Fruit fly (Drosophila melanogaster) whole organism, embryonic: ENCODE data around the gene Psn.

Source experiments
- CG10274 ChIP-seq: fragments of 200-800 bp; sonication (Bioruptor generic); optimal IDR thresholded peaks from 3 replicates; lab custom pipeline; 2017; ENCODE audit warnings: missing biosample characterization, mild to moderate bottlenecking, missing genetic modification characterization
- CG11247 ChIP-seq: fragments of 200-800 bp; sonication (Bioruptor generic); IDR thresholded peaks from 2 replicates; pipeline ENCODE4 v1.3.6; 2022; ENCODE audit warnings: missing biosample characterization, missing genetic modification characterization
- CG11504 ChIP-seq: fragments of 200-800 bp; sonication (Bioruptor generic); optimal IDR thresholded peaks from 3 replicates; lab custom pipeline; 2019; ENCODE audit warnings: missing biosample characterization, mild to moderate bottlenecking, missing genetic modification characterization, moderate library complexity
- CG12391 ChIP-seq: fragments of 200-800 bp; sonication (Bioruptor generic); optimal IDR thresholded peaks from 3 replicates; lab custom pipeline; 2018; ENCODE audit warnings: missing biosample characterization, mild to moderate bottlenecking, missing genetic modification characterization, moderate library complexity
- CG12659 ChIP-seq: fragments of 200-800 bp; sonication (Bioruptor generic); optimal IDR thresholded peaks from 3 replicates; lab custom pipeline; 2017; ENCODE audit warnings: mild to moderate bottlenecking, missing biosample characterization, missing genetic modification reagents, missing genetic modification characterization
- CG13894 ChIP-seq: fragments of 200-800 bp; sonication (Bioruptor generic); optimal IDR thresholded peaks from 3 replicates; lab custom pipeline; 2018; ENCODE audit warnings: missing biosample characterization, mild to moderate bottlenecking, missing genetic modification characterization, moderate library complexity
- CG14441 ChIP-seq: fragments of 200-800 bp; sonication (Bioruptor generic); IDR thresholded peaks from 2 replicates; pipeline ENCODE4 v1.3.6; 2022; ENCODE audit warnings: missing biosample characterization, missing genetic modification characterization
- CG15073 ChIP-seq: fragments of 200-800 bp; sonication (Bioruptor generic); optimal IDR thresholded peaks from 2 replicates; lab custom pipeline; 2016; ENCODE audit warnings: missing biosample characterization, missing genetic modification characterization
- CG15479 ChIP-seq: fragments of 200-800 bp; sonication (Bioruptor generic); optimal IDR thresholded peaks from 3 replicates; lab custom pipeline; 2019; ENCODE audit warnings: missing biosample characterization, mild to moderate bottlenecking, missing genetic modification characterization, moderate library complexity
- CG17328 ChIP-seq: fragments of 200-800 bp; sonication (Bioruptor generic); IDR thresholded peaks from 2 replicates; pipeline ENCODE4 v1.3.6; 2022; ENCODE audit warnings: missing biosample characterization, missing genetic modification characterization
- CG17802 ChIP-seq: fragments of 200-800 bp; sonication (Bioruptor generic); optimal IDR thresholded peaks from 2 replicates; lab custom pipeline; 2018; ENCODE audit warnings: missing biosample characterization, mild to moderate bottlenecking, missing genetic modification characterization, moderate library complexity
- CG18011 ChIP-seq: fragments of 200-800 bp; sonication (Bioruptor generic); optimal IDR thresholded peaks from 2 replicates; lab custom pipeline; 2017; ENCODE audit warnings: missing biosample characterization, missing genetic modification characterization, mild to moderate bottlenecking, moderate library complexity, missing genotype
- CG32767 ChIP-seq: fragments of 200-800 bp; sonication (Bioruptor generic); IDR thresholded peaks from 2 replicates; pipeline ENCODE4 v1.3.6; 2022; ENCODE audit warnings: missing biosample characterization, missing genetic modification characterization
- CG33557 ChIP-seq: fragments of 200-800 bp; sonication (Bioruptor generic); optimal IDR thresholded peaks from 2 replicates; lab custom pipeline; 2019; ENCODE audit warnings: missing biosample characterization, mild to moderate bottlenecking, missing genetic modification characterization, moderate library complexity
- CG34224 ChIP-seq: fragments of 200-800 bp; sonication (Bioruptor generic); IDR thresholded peaks from 3 replicates; pipeline ENCODE4 v1.3.6; 2022; ENCODE audit warnings: missing biosample characterization, missing genetic modification characterization; ENCODE audit not compliant: partially characterized antibody
- CG4328 ChIP-seq: fragments of 200-800 bp; sonication (Bioruptor generic); optimal IDR thresholded peaks from 3 replicates; lab custom pipeline; 2017; ENCODE audit warnings: missing biosample characterization, missing genetic modification reagents, missing genetic modification characterization
- CG6654 ChIP-seq: fragments of 200-800 bp; sonication (Bioruptor generic); optimal IDR thresholded peaks from 2 replicates; lab custom pipeline; 2017; ENCODE audit warnings: missing biosample characterization, mild to moderate bottlenecking, missing genetic modification characterization
- CG7372 ChIP-seq: fragments of 200-800 bp; sonication (Bioruptor generic); IDR thresholded peaks from 2 replicates; pipeline ENCODE4 v1.3.6; 2022; ENCODE audit warnings: missing biosample characterization, missing genetic modification characterization
- CG7987 ChIP-seq: fragments of 200-800 bp; sonication (Bioruptor generic); optimal IDR thresholded peaks from 2 replicates; lab custom pipeline; 2018; ENCODE audit warnings: missing biosample characterization, mild to moderate bottlenecking, missing genetic modification characterization, moderate library complexity
- CG9437 ChIP-seq: fragments of 200-800 bp; sonication (Bioruptor generic); optimal IDR thresholded peaks from 2 replicates; lab custom pipeline; 2018; ENCODE audit warnings: missing biosample characterization, mild to moderate bottlenecking, missing genetic modification characterization
- CoRest ChIP-seq: fragments of 200-800 bp; sonication (Bioruptor generic); optimal IDR thresholded peaks from 3 replicates; lab custom pipeline; 2018; ENCODE audit warnings: missing biosample characterization, mild to moderate bottlenecking, missing genetic modification characterization, moderate library complexity
- D19A ChIP-seq: fragments of 200-800 bp; optimal IDR thresholded peaks from 3 replicates; lab custom pipeline; 2019; ENCODE audit warnings: missing biosample characterization, mild to moderate bottlenecking, missing genetic modification characterization, moderate library complexity
- Fer1 ChIP-seq: fragments of 200-800 bp; sonication (Bioruptor generic); optimal IDR thresholded peaks from 2 replicates; lab custom pipeline; 2017; ENCODE audit warnings: missing biosample characterization, mild to moderate bottlenecking, missing genetic modification characterization
- Fer3 ChIP-seq: fragments of 200-800 bp; sonication (Bioruptor generic); optimal IDR thresholded peaks from 2 replicates; lab custom pipeline; 2018; ENCODE audit warnings: missing biosample characterization, mild to moderate bottlenecking, missing genetic modification characterization, moderate library complexity
- Hey ChIP-seq: fragments of 200-800 bp; sonication (Bioruptor generic); optimal IDR thresholded peaks from 3 replicates; lab custom pipeline; 2018; ENCODE audit warnings: missing biosample characterization, mild to moderate bottlenecking, missing genetic modification characterization
- Hsf ChIP-seq: fragments of 200-800 bp; sonication (Bioruptor generic); optimal IDR thresholded peaks from 3 replicates; lab custom pipeline; 2016; ENCODE audit warnings: missing biosample characterization, missing genetic modification characterization
- Jarid2 ChIP-seq: fragments of 200-800 bp; sonication (Bioruptor generic); optimal IDR thresholded peaks from 3 replicates; lab custom pipeline; 2017; ENCODE audit warnings: mild to moderate bottlenecking, missing biosample characterization, missing genetic modification reagents, missing genetic modification characterization
- PHDP ChIP-seq: fragments of 200-800 bp; sonication (Bioruptor generic); optimal IDR thresholded peaks from 3 replicates; lab custom pipeline; 2018; ENCODE audit warnings: missing biosample characterization, mild to moderate bottlenecking, missing genetic modification characterization, moderate library complexity
- Sox100B ChIP-seq: fragments of 200-800 bp; sonication (Bioruptor generic); optimal IDR thresholded peaks from 3 replicates; lab custom pipeline; 2018; ENCODE audit warnings: missing biosample characterization, mild to moderate bottlenecking, missing genetic modification characterization
- Tbp ChIP-seq: fragments of >200 bp; optimal IDR thresholded peaks from 2 replicates; lab custom pipeline; 2018; ENCODE audit warnings: missing biosample characterization, missing genetic modification characterization
- amos ChIP-seq: fragments of 200-800 bp; sonication (Bioruptor generic); IDR thresholded peaks from 2 replicates; pipeline ENCODE4 v1.3.6; 2022; ENCODE audit warnings: missing biosample characterization, missing genetic modification characterization; ENCODE audit not compliant: partially characterized antibody
- ara ChIP-seq: fragments of 200-800 bp; sonication (Bioruptor generic); IDR thresholded peaks from 2 replicates; pipeline ENCODE4 v1.3.6; 2022; ENCODE audit warnings: missing biosample characterization, missing genetic modification characterization
- az2 ChIP-seq: fragments of 200-800 bp; sonication (Bioruptor generic); optimal IDR thresholded peaks from 3 replicates; lab custom pipeline; 2016; ENCODE audit warnings: missing biosample characterization, missing genetic modification characterization
- bowl ChIP-seq: fragments of 200-800 bp; sonication (Bioruptor generic); IDR thresholded peaks from 2 replicates; pipeline ENCODE4 v1.3.6; 2022; ENCODE audit warnings: missing biosample characterization, missing genetic modification characterization
- br ChIP-seq: fragments of >200 bp; optimal IDR thresholded peaks from 2 replicates; lab custom pipeline; 2017
- dmrt11E ChIP-seq: fragments of 200-800 bp; sonication (Bioruptor generic); optimal IDR thresholded peaks from 3 replicates; lab custom pipeline; 2018; ENCODE audit warnings: missing biosample characterization, mild to moderate bottlenecking, missing genetic modification characterization, moderate library complexity
- dmrt99B ChIP-seq: fragments of 200-800 bp; sonication (Bioruptor generic); optimal IDR thresholded peaks from 2 replicates; lab custom pipeline; 2018; ENCODE audit warnings: missing biosample characterization, mild to moderate bottlenecking, missing genetic modification characterization, moderate library complexity
- eve ChIP-seq, 2 experiments: fragments of >200 bp; optimal IDR thresholded peaks; 2 replicates each; lab custom pipeline; 2017; ENCODE audit warnings: missing biosample characterization in 2 of 2, missing genetic modification characterization in 2 of 2
- gce ChIP-seq: fragments of 200-800 bp; sonication (Bioruptor generic); IDR thresholded peaks from 3 replicates; pipeline ENCODE4 v1.3.6; 2022; ENCODE audit warnings: missing biosample characterization, missing genetic modification characterization
- gcm ChIP-seq: fragments of 200-800 bp; sonication (Bioruptor generic); optimal IDR thresholded peaks from 2 replicates; lab custom pipeline; 2019; ENCODE audit warnings: missing biosample characterization, mild to moderate bottlenecking, missing genetic modification characterization, moderate library complexity
- h ChIP-seq: fragments of >200 bp; optimal IDR thresholded peaks from 2 replicates; lab custom pipeline; 2017
- knrl ChIP-seq: fragments of 200-800 bp; sonication (Bioruptor generic); IDR thresholded peaks from 3 replicates; pipeline ENCODE4 v1.3.6; 2022; ENCODE audit warnings: missing biosample characterization, missing genetic modification characterization; ENCODE audit not compliant: partially characterized antibody
- nerfin-2 ChIP-seq: fragments of 200-800 bp; sonication (Bioruptor generic); IDR thresholded peaks from 2 replicates; pipeline ENCODE4 v1.3.6; 2022; ENCODE audit warnings: missing biosample characterization, missing genetic modification characterization; ENCODE audit not compliant: partially characterized antibody
- nom ChIP-seq: fragments of 200-800 bp; sonication (Bioruptor generic); optimal IDR thresholded peaks from 2 replicates; lab custom pipeline; 2017; ENCODE audit warnings: missing biosample characterization, missing genetic modification characterization, mild to moderate bottlenecking, moderate library complexity, missing genetic modification reagents
- pros ChIP-seq: fragments of 200-800 bp; sonication (Bioruptor generic); optimal IDR thresholded peaks from 3 replicates; lab custom pipeline; 2019; ENCODE audit warnings: missing biosample characterization, mild to moderate bottlenecking, missing genetic modification characterization, moderate library complexity
- ro ChIP-seq: fragments of 200-800 bp; sonication (Bioruptor generic); IDR thresholded peaks from 2 replicates; pipeline ENCODE4 v1.3.6; 2022; ENCODE audit warnings: missing biosample characterization, missing genetic modification characterization
- run ChIP-seq: fragments of 200-800 bp; sonication (Bioruptor generic); optimal IDR thresholded peaks from 3 replicates; lab custom pipeline; 2018; ENCODE audit warnings: missing biosample characterization, mild to moderate bottlenecking, missing genetic modification characterization
- sisA ChIP-seq: fragments of 200-800 bp; sonication (Bioruptor generic); IDR thresholded peaks from 2 replicates; pipeline ENCODE4 v1.3.6; 2022; ENCODE audit warnings: missing biosample characterization, missing genetic modification characterization
- zen ChIP-seq: fragments of 200-800 bp; sonication (Bioruptor generic); optimal IDR thresholded peaks from 3 replicates; lab custom pipeline; 2018; ENCODE audit warnings: missing biosample characterization, mild to moderate bottlenecking, missing genetic modification characterization, moderate library complexity

Gene Psn

dm6 chr3L:20395257-20395909 lies 36.9 kb upstream of the Psn start (continued):
- TF ChIP-seq Sox100B (GFP tag; lab: Kevin White, UChicago) (peak; percentile 13), nerfin-2 (no peak), CG12391 (tag; lab: Kevin White, UChicago) (peak; percentile 38), CG34224 (GFP tag; lab: Robert Waterston, UW) (peak; percentile 42; the same call in 2 of the 3 replicates), gce (GFP tag; lab: Robert Waterston, UW) (no peak; the same call in 2 of the 3 replicates), CG17802 (no peak), gcm (no peak), CG9437 (no peak), Fer1 (peak; percentile 69), pros (GFP tag; lab: Kevin White, UChicago) (no peak), eve (GFP tag; optimal IDR thresholded peaks at IDR 0.05; lab: Kevin White, UChicago) (no peak), CG11247 (GFP tag; lab: Robert Waterston, UW) (no peak), CG15479 (GFP tag; lab: Kevin White, UChicago) (no peak), Tbp (GFP tag; lab: Kevin White, UChicago) (no peak), D19A (peak; percentile 63), sisA (GFP tag; lab: Robert Waterston, UW) (0 out of 2 replicates have a peak, but pooled peaks have one; percentile 15), CG12659 (GFP tag; lab: Kevin White, UChicago) (peak; percentile 57), Fer3 (tag; lab: Kevin White, UChicago) (peak; percentile 31), Hey (peak; percentile 40), az2 (no peak), bowl (GFP tag; lab: Robert Waterston, UW) (no peak), run (tag; lab: Kevin White, UChicago) (no peak), dmrt99B (tag; lab: Kevin White, UChicago) (peak; percentile 31), CG13894 (peak; percentile 100), CG33557 (GFP tag; lab: Kevin White, UChicago) (no peak), ara (no peak), CG15073 (GFP tag; lab: Kevin White, UChicago) (peak; percentile 40), CG18011 (no peak), CG11504 (peak; percentile 53), dmrt11E (no peak), CG32767 (GFP tag; lab: Robert Waterston, UW) (no peak), h (lab: Kevin White, UChicago) (no peak), CG14441 (GFP tag; lab: Robert Waterston, UW) (peak; percentile 28; the same call in 1 of the 2 replicates), CG6654 (GFP tag; lab: Kevin White, UChicago) (no peak), PHDP (tag; lab: Kevin White, UChicago) (peak; percentile 27), CG7372 (GFP tag; lab: Robert Waterston, UW) (no peak), CoRest (tag; lab: Kevin White, UChicago) (peak; percentile 57), ro (GFP tag; lab: Robert Waterston, UW) (no peak), Jarid2 (GFP tag; lab: Kevin White, UChicago) (no peak), Hsf (peak; percentile 62), amos (GFP tag; lab: Robert Waterston, UW) (0 out of 2 replicates have a peak, but pooled peaks have one; percentile 15), CG17328 (GFP tag; lab: Robert Waterston, UW) (no peak), CG7987 (GFP tag; lab: Kevin White, UChicago) (peak; percentile 44), CG4328 (GFP tag; lab: Kevin White, UChicago) (peak; percentile 34), knrl (GFP tag; lab: Robert Waterston, UW) (no peak), nom (GFP tag; lab: Kevin White, UChicago) (no peak), zen (tag; lab: Kevin White, UChicago) (no peak), br (lab: Kevin White, UChicago) (no peak), CG10274 (GFP tag; lab: Kevin White, UChicago) (peak; percentile 13)
